Fruit fly (Drosophila melanogaster): ENCODE data around the gene CG13318.

The CG13318 gene

DNA sequence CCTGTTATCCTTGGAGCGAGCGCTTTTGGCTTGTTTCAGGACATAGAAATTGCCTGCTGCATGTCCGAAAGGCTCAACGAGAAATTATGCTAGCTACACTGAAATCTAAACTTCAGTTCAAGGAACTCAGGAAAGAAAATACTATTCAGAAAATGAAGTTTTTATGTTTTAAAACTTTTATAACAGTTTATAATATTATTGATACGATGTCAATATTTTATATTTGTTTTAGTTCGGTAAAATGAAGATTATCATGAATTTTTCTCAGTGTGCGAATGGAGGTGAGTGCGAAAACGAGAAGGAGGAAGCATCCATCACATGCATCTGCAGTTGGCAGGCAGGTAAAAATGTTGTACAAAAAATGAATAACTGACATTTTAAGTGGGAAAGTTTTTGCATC, 26.1 kb downstream of the CG13318 start (continued):
- TF ChIP-seq Mrtf (GFP tag; IDR thresholded peaks at IDR 0.05): no peak
- TF ChIP-seq CG7372 (GFP tag; IDR thresholded peaks at IDR 0.05): no peak
- TF ChIP-seq CG10274 (GFP tag; optimal IDR thresholded peaks at IDR 0.05): no peak
- TF ChIP-seq Abd-B (GFP tag; optimal IDR thresholded peaks at IDR 0.05): no peak
- no peak for TF ChIP-seq ERR (GFP tag; optimal IDR thresholded peaks at IDR 0.05)
- peak; percentile 40; the same call in 1 of the 2 replicates for TF ChIP-seq CG4730 (GFP tag; IDR thresholded peaks at IDR 0.05)
- TF ChIP-seq Nf-YA (GFP tag; IDR thresholded peaks at IDR 0.05): peak; percentile 54
- no peak for TF ChIP-seq zfh2 (GFP tag; optimal IDR thresholded peaks at IDR 0.05)
- TF ChIP-seq CG6854 (GFP tag; optimal IDR thresholded peaks at IDR 0.05): peak; percentile 15
- no peak for TF ChIP-seq NFAT (GFP tag; IDR thresholded peaks at IDR 0.05)
- 0 out of 2 replicates have a peak, but pooled peaks have one; percentile 44 for TF ChIP-seq CG11696 (GFP tag; IDR thresholded peaks at IDR 0.05)
- TF ChIP-seq unc-4 (GFP tag; IDR thresholded peaks at IDR 0.05; ENCODE audit: partially characterized antibody): no peak
- TF ChIP-seq dmrt11E (tag; optimal IDR thresholded peaks at IDR 0.05): peak; percentile 71
- no peak for TF ChIP-seq wek (GFP tag; optimal IDR thresholded peaks at IDR 0.05)
- no peak for TF ChIP-seq Doc3 (GFP tag; IDR thresholded peaks at IDR 0.05; ENCODE audit: partially characterized antibody)
- TF ChIP-seq Dek (tag; optimal IDR thresholded peaks at IDR 0.05): peak; percentile 37
- no peak for TF ChIP-seq ab (GFP tag; optimal IDR thresholded peaks at IDR 0.05)
- no peak for TF ChIP-seq sqz (GFP tag; optimal IDR thresholded peaks at IDR 0.05)
- no peak for TF ChIP-seq ken (GFP tag; IDR thresholded peaks at IDR 0.05)
- no peak for TF ChIP-seq jumu (GFP tag; optimal IDR thresholded peaks at IDR 0.05)
- TF ChIP-seq CG10979 (tag; optimal IDR thresholded peaks at IDR 0.05): peak; percentile 76
- TF ChIP-seq sisA (GFP tag; IDR thresholded peaks at IDR 0.05): peak; percentile 64; the same call in 1 of the 2 replicates
- TF ChIP-seq CG14860 (GFP tag; IDR thresholded peaks at IDR 0.05; ENCODE audit: partially characterized antibody): no peak
- TF ChIP-seq CG8388 (GFP tag; optimal IDR thresholded peaks at IDR 0.05): peak; percentile 80
- no peak for TF ChIP-seq CG14667 (GFP tag; IDR thresholded peaks at IDR 0.05)
- TF ChIP-seq slbo (GFP tag; IDR thresholded peaks at IDR 0.05): peak; percentile 54; the same call in 1 of the 2 replicates
- TF ChIP-seq Vsx1 (GFP tag; optimal IDR thresholded peaks at IDR 0.05): no peak
- no peak for TF ChIP-seq YL-1 (GFP tag; optimal IDR thresholded peaks at IDR 0.05)
- peak; percentile 22 for TF ChIP-seq bab2 (GFP tag; optimal IDR thresholded peaks at IDR 0.05)
- TF ChIP-seq onecut (GFP tag; IDR thresholded peaks at IDR 0.05): peak; percentile 80; the same call in 1 of the 2 replicates
- no peak for TF ChIP-seq CG17612 (GFP tag; IDR thresholded peaks at IDR 0.05)
- 0 out of 3 replicates have a peak, but pooled peaks have one; percentile 26 for TF ChIP-seq gce (GFP tag; IDR thresholded peaks at IDR 0.05)
- TF ChIP-seq nerfin-1 (tag; optimal IDR thresholded peaks at IDR 0.05): no peak
- TF ChIP-seq Kr (GFP tag; optimal IDR thresholded peaks at IDR 0.05): no peak
- no peak for TF ChIP-seq CG8089 (GFP tag; optimal IDR thresholded peaks at IDR 0.05)
- TF ChIP-seq danr (GFP tag; IDR thresholded peaks at IDR 0.05): no peak
- TF ChIP-seq grau (tag; optimal IDR thresholded peaks at IDR 0.05): peak; percentile 73
- peak; percentile 25 for TF ChIP-seq fd102C (GFP tag; optimal IDR thresholded peaks at IDR 0.05)
- TF ChIP-seq Hand (GFP tag; optimal IDR thresholded peaks at IDR 0.05): no peak
- no peak for TF ChIP-seq pho (GFP tag; optimal IDR thresholded peaks at IDR 0.05)
- peak; percentile 54; the same call in 2 of the 3 replicates for TF ChIP-seq CG11093 (GFP tag; IDR thresholded peaks at IDR 0.05)
- TF ChIP-seq Sox100B (GFP tag; optimal IDR thresholded peaks at IDR 0.05): peak; percentile 68
- peak; percentile 71; the same call in 2 of the 3 replicates for TF ChIP-seq CG17361 (GFP tag; IDR thresholded peaks at IDR 0.05)
- TF ChIP-seq mirr (GFP tag; optimal IDR thresholded peaks at IDR 0.05): no peak
- peak; percentile 37; the same call in 1 of the 3 replicates for TF ChIP-seq CG14050 (GFP tag; IDR thresholded peaks at IDR 0.05)
- peak; percentile 64; the same call in 1 of the 3 replicates for TF ChIP-seq zfh1 (GFP tag; IDR thresholded peaks at IDR 0.05)
- no peak for TF ChIP-seq Bdp1 (GFP tag; optimal IDR thresholded peaks at IDR 0.05)
- TF ChIP-seq CG3726 (GFP tag; IDR thresholded peaks at IDR 0.05): no peak
- peak; percentile 77 for TF ChIP-seq unpg (GFP tag; optimal IDR thresholded peaks at IDR 0.05)
- peak; percentile 35 for TF ChIP-seq CG17568 (GFP tag; optimal IDR thresholded peaks at IDR 0.05)

Measured in whole organism, embryonic.